Fruit fly (Drosophila melanogaster) whole organism, embryonic: ENCODE data around the gene CHES-1-like.

ENCODE experiments used
- Aef1 ChIP-seq: fragments of 200-800 bp; sonication (Bioruptor generic); IDR thresholded peaks from 3 replicates; pipeline ENCODE4 v1.3.6; 2022; ENCODE audit warnings: missing biosample characterization, missing genetic modification characterization
- CG10209 ChIP-seq: fragments of 200-800 bp; sonication (Bioruptor generic); optimal IDR thresholded peaks from 3 replicates; lab custom pipeline; 2017; ENCODE audit warnings: missing biosample characterization, mild to moderate bottlenecking, missing genetic modification characterization, missing genetic modification reagents
- CG10274 ChIP-seq: fragments of 200-800 bp; sonication (Bioruptor generic); optimal IDR thresholded peaks from 3 replicates; lab custom pipeline; 2017; ENCODE audit warnings: missing biosample characterization, mild to moderate bottlenecking, missing genetic modification characterization
- CG11723 ChIP-seq: fragments of 200-800 bp; sonication (Bioruptor generic); optimal IDR thresholded peaks from 2 replicates; lab custom pipeline; 2017; ENCODE audit warnings: missing biosample characterization, mild to moderate bottlenecking, missing genetic modification characterization
- CG12659 ChIP-seq: fragments of 200-800 bp; sonication (Bioruptor generic); optimal IDR thresholded peaks from 3 replicates; lab custom pipeline; 2017; ENCODE audit warnings: mild to moderate bottlenecking, missing biosample characterization, missing genetic modification reagents, missing genetic modification characterization
- CG13296 ChIP-seq: fragments of 200-800 bp; sonication (Bioruptor generic); optimal IDR thresholded peaks from 3 replicates; lab custom pipeline; 2018; ENCODE audit warnings: missing biosample characterization, mild to moderate bottlenecking, missing genetic modification characterization
- CG14667 ChIP-seq: fragments of 200-800 bp; sonication (Bioruptor generic); IDR thresholded peaks from 2 replicates; pipeline ENCODE4 v1.3.6; 2022; ENCODE audit warnings: missing biosample characterization, missing genetic modification characterization
- CG17361 ChIP-seq: fragments of 200-800 bp; sonication (Bioruptor generic); IDR thresholded peaks from 3 replicates; pipeline ENCODE4 v1.3.6; 2022; ENCODE audit warnings: missing biosample characterization, missing genetic modification characterization
- CG17612 ChIP-seq: fragments of 200-800 bp; sonication (Bioruptor generic); IDR thresholded peaks from 2 replicates; pipeline ENCODE4 v1.3.6; 2022; ENCODE audit warnings: missing biosample characterization, missing genetic modification characterization
- CG18476 ChIP-seq: fragments of 200-800 bp; sonication (Bioruptor generic); optimal IDR thresholded peaks from 2 replicates; lab custom pipeline; 2016; ENCODE audit warnings: missing biosample characterization, mild to moderate bottlenecking, missing genetic modification characterization
- CG32767 ChIP-seq: fragments of 200-800 bp; sonication (Bioruptor generic); IDR thresholded peaks from 2 replicates; pipeline ENCODE4 v1.3.6; 2022; ENCODE audit warnings: missing biosample characterization, missing genetic modification characterization
- CG33213 ChIP-seq: fragments of 200-800 bp; sonication (Bioruptor generic); optimal IDR thresholded peaks from 3 replicates; lab custom pipeline; 2016; ENCODE audit warnings: missing biosample characterization, missing genetic modification characterization
- CG34224 ChIP-seq: fragments of 200-800 bp; sonication (Bioruptor generic); IDR thresholded peaks from 3 replicates; pipeline ENCODE4 v1.3.6; 2022; ENCODE audit warnings: missing biosample characterization, missing genetic modification characterization; ENCODE audit not compliant: partially characterized antibody
- CG34376 ChIP-seq: fragments of 200-800 bp; sonication (Bioruptor generic); optimal IDR thresholded peaks from 2 replicates; lab custom pipeline; 2018; ENCODE audit warnings: missing biosample characterization, mild to moderate bottlenecking, missing genetic modification characterization
- CG3847 ChIP-seq: fragments of 200-800 bp; sonication (Bioruptor generic); IDR thresholded peaks from 2 replicates; pipeline ENCODE4 v1.3.6; 2022; ENCODE audit warnings: missing biosample characterization, missing genetic modification characterization
- CG42726 ChIP-seq: fragments of 200-800 bp; sonication (Bioruptor generic); IDR thresholded peaks from 2 replicates; pipeline ENCODE4 v1.3.6; 2022; ENCODE audit warnings: missing biosample characterization, missing genetic modification characterization; ENCODE audit not compliant: partially characterized antibody
- CG6272 ChIP-seq: fragments of 200-800 bp; sonication (Bioruptor generic); IDR thresholded peaks from 2 replicates; pipeline ENCODE4 v1.3.6; 2022; ENCODE audit warnings: missing biosample characterization, missing genetic modification characterization
- CG8478 ChIP-seq: fragments of >200 bp; optimal IDR thresholded peaks from 2 replicates; lab custom pipeline; 2018
- CG9609 ChIP-seq: fragments of 200-800 bp; sonication (Bioruptor generic); optimal IDR thresholded peaks from 3 replicates; lab custom pipeline; 2016; ENCODE audit warnings: missing biosample characterization, missing genetic modification characterization
- CHES-1-like ChIP-seq: fragments of 200-800 bp; sonication (Bioruptor generic); optimal IDR thresholded peaks from 2 replicates; lab custom pipeline; 2016; ENCODE audit warnings: missing biosample characterization, missing genetic modification characterization
- Camta ChIP-seq: fragments of 200-800 bp; sonication (Bioruptor generic); optimal IDR thresholded peaks from 2 replicates; lab custom pipeline; 2016; ENCODE audit warnings: missing biosample characterization, missing genetic modification characterization
- CkIIα-i1 ChIP-seq: fragments of 200-800 bp; sonication (Bioruptor generic); IDR thresholded peaks from 2 replicates; pipeline ENCODE4 v1.3.6; 2022; ENCODE audit warnings: missing biosample characterization, missing genetic modification characterization
- D19B ChIP-seq: fragments of 200-800 bp; sonication (Bioruptor generic); optimal IDR thresholded peaks from 2 replicates; lab custom pipeline; 2017; ENCODE audit warnings: missing biosample characterization, mild to moderate bottlenecking, missing genetic modification characterization
- Dek ChIP-seq: fragments of 200-800 bp; sonication (Bioruptor generic); optimal IDR thresholded peaks from 3 replicates; lab custom pipeline; 2019; ENCODE audit warnings: missing biosample characterization, mild to moderate bottlenecking, missing genetic modification characterization, moderate library complexity
- Dfd ChIP-seq, 2 experiments: fragments of >200 bp; optimal IDR thresholded peaks; 2 replicates each; lab custom pipeline; 2017; ENCODE audit warnings: missing biosample characterization in 2 of 2, missing genetic modification characterization in 2 of 2
- Fer2 ChIP-seq: fragments of 200-800 bp; sonication (Bioruptor generic); optimal IDR thresholded peaks from 2 replicates; lab custom pipeline; 2018; ENCODE audit warnings: missing biosample characterization, mild to moderate bottlenecking, missing genetic modification characterization, moderate library complexity
- Gsc ChIP-seq: fragments of 200-800 bp; sonication (Bioruptor generic); IDR thresholded peaks from 2 replicates; pipeline ENCODE4 v1.3.6; 2022; ENCODE audit warnings: missing biosample characterization, missing genetic modification characterization
- Hr3 ChIP-seq: fragments of 200-800 bp; sonication (Bioruptor generic); optimal IDR thresholded peaks from 3 replicates; lab custom pipeline; 2016; ENCODE audit warnings: missing biosample characterization, missing genetic modification characterization
- Hsf ChIP-seq: fragments of 200-800 bp; sonication (Bioruptor generic); optimal IDR thresholded peaks from 3 replicates; lab custom pipeline; 2016; ENCODE audit warnings: missing biosample characterization, missing genetic modification characterization
- Lhr ChIP-seq: fragments of 200-800 bp; sonication (Bioruptor generic); optimal IDR thresholded peaks from 3 replicates; lab custom pipeline; 2017; ENCODE audit warnings: mild to moderate bottlenecking, missing biosample characterization, missing genetic modification reagents, missing genetic modification characterization
- Mrtf ChIP-seq: fragments of 200-800 bp; sonication (Bioruptor generic); IDR thresholded peaks from 3 replicates; pipeline ENCODE4 v1.3.6; 2022; ENCODE audit warnings: missing biosample characterization, missing genetic modification characterization
- Optix ChIP-seq: fragments of 200-800 bp; sonication (Bioruptor generic); IDR thresholded peaks from 3 replicates; pipeline ENCODE4 v1.3.6; 2022; ENCODE audit warnings: missing biosample characterization, missing genetic modification characterization
- Tbp ChIP-seq: fragments of >200 bp; optimal IDR thresholded peaks from 2 replicates; lab custom pipeline; 2018; ENCODE audit warnings: missing biosample characterization, missing genetic modification characterization
- ac ChIP-seq: fragments of 200-800 bp; sonication (Bioruptor generic); optimal IDR thresholded peaks from 3 replicates; lab custom pipeline; 2017; ENCODE audit warnings: missing biosample characterization, mild to moderate bottlenecking, missing genetic modification characterization
- caup ChIP-seq: fragments of 200-800 bp; sonication (Bioruptor generic); optimal IDR thresholded peaks from 3 replicates; lab custom pipeline; 2017; ENCODE audit warnings: missing biosample characterization, mild to moderate bottlenecking, missing genetic modification characterization, moderate library complexity; ENCODE audit not compliant: severe bottlenecking
- cg ChIP-seq: fragments of 200-800 bp; sonication (Bioruptor generic); optimal IDR thresholded peaks from 3 replicates; lab custom pipeline; 2019; ENCODE audit warnings: missing biosample characterization, mild to moderate bottlenecking, missing genetic modification characterization, moderate library complexity
- fd102C ChIP-seq: fragments of 200-800 bp; sonication (Bioruptor generic); optimal IDR thresholded peaks from 2 replicates; lab custom pipeline; 2018; ENCODE audit warnings: missing biosample characterization, mild to moderate bottlenecking, missing genetic modification characterization, moderate library complexity
- fu2 ChIP-seq: fragments of 200-800 bp; sonication (Bioruptor generic); optimal IDR thresholded peaks from 2 replicates; lab custom pipeline; 2016; ENCODE audit warnings: missing biosample characterization, missing genetic modification characterization
- hkb ChIP-seq, 2 experiments: fragments of 200-800 bp in 1 of 2; fragments of >200 bp in 1 of 2; sonication (Bioruptor generic) in 1 of 2; IDR thresholded peaks in 1 of 2; optimal IDR thresholded peaks in 1 of 2; 2 replicates each; pipeline versions ENCODE4 v1.3.6 to Lab custom; 2017 to 2022; ENCODE audit warnings: missing biosample characterization in 1 of 2, missing genetic modification characterization in 1 of 2
- lab ChIP-seq: fragments of 200-800 bp; sonication (Bioruptor generic); optimal IDR thresholded peaks from 3 replicates; lab custom pipeline; 2017; ENCODE audit warnings: missing biosample characterization, missing genetic modification characterization, mild to moderate bottlenecking, moderate library complexity, missing genetic modification reagents
- maf-S ChIP-seq: fragments of 200-800 bp; sonication (Bioruptor generic); optimal IDR thresholded peaks from 2 replicates; lab custom pipeline; 2016; ENCODE audit warnings: missing biosample characterization, missing genetic modification characterization
- nerfin-1 ChIP-seq: fragments of 200-800 bp; sonication (Bioruptor generic); optimal IDR thresholded peaks from 3 replicates; lab custom pipeline; 2019; ENCODE audit warnings: missing biosample characterization, mild to moderate bottlenecking, missing genetic modification characterization, moderate library complexity
- pb ChIP-seq: fragments of 200-800 bp; sonication (Bioruptor generic); optimal IDR thresholded peaks from 3 replicates; lab custom pipeline; 2016; ENCODE audit warnings: missing biosample characterization, missing genetic modification characterization
- pita ChIP-seq: fragments of 200-800 bp; sonication (Bioruptor generic); optimal IDR thresholded peaks from 2 replicates; lab custom pipeline; 2017; ENCODE audit warnings: missing biosample characterization, mild to moderate bottlenecking, missing genetic modification characterization
- pzg ChIP-seq: fragments of 200-800 bp; sonication (Bioruptor generic); optimal IDR thresholded peaks from 3 replicates; lab custom pipeline; 2018; ENCODE audit warnings: missing biosample characterization, mild to moderate bottlenecking, missing genetic modification characterization, moderate library complexity
- sd ChIP-seq: fragments of 200-800 bp; sonication (Bioruptor generic); optimal IDR thresholded peaks from 3 replicates; lab custom pipeline; 2018; ENCODE audit warnings: missing biosample characterization, mild to moderate bottlenecking, missing genetic modification characterization, moderate library complexity
- tio ChIP-seq: fragments of 200-800 bp; sonication (Bioruptor generic); optimal IDR thresholded peaks from 2 replicates; lab custom pipeline; 2017; ENCODE audit warnings: missing biosample characterization, missing genetic modification characterization, inconsistent platforms
- vnd ChIP-seq: fragments of 200-800 bp; sonication (Bioruptor generic); IDR thresholded peaks from 3 replicates; pipeline ENCODE4 v1.3.6; 2022; ENCODE audit warnings: missing biosample characterization, missing genetic modification characterization; ENCODE audit not compliant: partially characterized antibody
- wek ChIP-seq: fragments of 200-800 bp; sonication (Bioruptor generic); optimal IDR thresholded peaks from 3 replicates; lab custom pipeline; 2018; ENCODE audit warnings: missing biosample characterization, mild to moderate bottlenecking, missing genetic modification characterization, moderate library complexity
- wor ChIP-seq: fragments of 200-800 bp; sonication (Bioruptor generic); IDR thresholded peaks from 2 replicates; pipeline ENCODE4 v1.3.6; 2022; ENCODE audit warnings: missing biosample characterization, missing genetic modification characterization

The CHES-1-like gene

dm6 chrX:7651657-7652056, 57.5 kb downstream of the CHES-1-like start (continued):
- TF ChIP-seq D19B (GFP tag; lab: Kevin White, UChicago) (peak; percentile 17), wor (GFP tag; lab: Robert Waterston, UW) (peak; percentile 63), CG12659 (GFP tag; lab: Kevin White, UChicago) (peak; percentile 56), maf-S (GFP tag; lab: Kevin White, UChicago) (peak; percentile 21), fu2 (GFP tag; lab: Kevin White, UChicago) (peak; percentile 55), CG9609 (peak; percentile 61), CG17361 (GFP tag; lab: Robert Waterston, UW) (peak; percentile 65; the same call in 2 of the 3 replicates), CHES-1-like (GFP tag; lab: Kevin White, UChicago) (peak; percentile 47), Dek (tag; lab: Kevin White, UChicago) (peak; percentile 46), CG13296 (GFP tag; lab: Kevin White, UChicago) (peak; percentile 49), CG18476 (peak; percentile 16), CG14667 (GFP tag; lab: Robert Waterston, UW) (peak; percentile 40; the same call in 1 of the 2 replicates), Fer2 (tag; lab: Kevin White, UChicago) (peak; percentile 15), CG10209 (peak; percentile 57), pita (GFP tag; lab: Kevin White, UChicago) (no peak), Hsf (peak; percentile 64), Tbp (GFP tag; lab: Kevin White, UChicago) (no peak), CG6272 (GFP tag; lab: Robert Waterston, UW) (peak; percentile 58), pb (GFP tag; lab: Kevin White, UChicago) (peak; percentile 18), CG10274 (no peak), CG34224 (GFP tag; lab: Robert Waterston, UW) (no peak), CG42726 (no peak), CG11723 (GFP tag; lab: Kevin White, UChicago) (peak; percentile 48), fd102C (GFP tag; lab: Kevin White, UChicago) (no peak), sd (peak; percentile 4), cg (GFP tag; lab: Kevin White, UChicago) (no peak), CkIIα-i1 (GFP tag; lab: Robert Waterston, UW) (no peak), Camta (GFP tag; lab: Kevin White, UChicago) (no peak), wek (GFP tag; lab: Kevin White, UChicago) (no peak), nerfin-1 (tag; lab: Kevin White, UChicago) (peak; percentile 42), Aef1 (peak; percentile 72), hkb (optimal IDR thresholded peaks at IDR 0.05; lab: Kevin White, UChicago) (no peak), hkb (GFP tag; IDR thresholded peaks at IDR 0.05; lab: Robert Waterston, UW) (peak; percentile 71), CG32767 (GFP tag; lab: Robert Waterston, UW) (peak; percentile 66), ac (GFP tag; lab: Kevin White, UChicago) (no peak), Gsc (GFP tag; lab: Robert Waterston, UW) (peak; percentile 43; the same call in 1 of the 2 replicates), CG3847 (GFP tag; lab: Robert Waterston, UW) (peak; percentile 64), Dfd (GFP tag; optimal IDR thresholded peaks at IDR 0.05; lab: Kevin White, UChicago) (no peak), lab (GFP tag; lab: Kevin White, UChicago) (peak; percentile 77), Hr3 (GFP tag; lab: Kevin White, UChicago) (peak; percentile 51), caup (GFP tag; lab: Kevin White, UChicago) (peak; percentile 50), tio (GFP tag; lab: Kevin White, UChicago) (peak; percentile 57), CG17612 (GFP tag; lab: Robert Waterston, UW) (no peak), Lhr (GFP tag; lab: Kevin White, UChicago) (no peak), CG33213 (GFP tag; lab: Kevin White, UChicago) (peak; percentile 11), vnd (GFP tag; lab: Robert Waterston, UW) (no peak), CG34376 (GFP tag; lab: Kevin White, UChicago) (no peak), Mrtf (GFP tag; lab: Robert Waterston, UW) (peak; percentile 62; the same call in 2 of the 3 replicates), Optix (GFP tag; lab: Robert Waterston, UW) (peak; percentile 51; the same call in 2 of the 3 replicates), pzg (GFP tag; lab: Kevin White, UChicago) (no peak), CG8478 (lab: Kevin White, UChicago) (no peak)
